Fruit fly (Drosophila melanogaster): ENCODE measurements around the gene NdufV3.
A peak's percentile ranks its signal among the peaks of the same experiment; 100 is the strongest.

The NdufV3 gene

dm6 chrX:11349780-11350179 lies at the start of gene NdufV3:
TSS of gene NdufV3 (plus strand) at chrX:11349998.
- TF ChIP-seq Snoo (tag; optimal IDR thresholded peaks at IDR 0.05) (no peak), rn (GFP tag; IDR thresholded peaks at IDR 0.05) (no peak), EcR (GFP tag; optimal IDR thresholded peaks at IDR 0.05) (no peak), CG12605 (GFP tag; IDR thresholded peaks at IDR 0.05) (no peak)

dm6 chrX:11302683-11303082 lies 47.1 kb upstream of the NdufV3 start, which contains the start of gene CG44422:
TSS of gene CG44422 (minus strand) at chrX:11302783.
- TF ChIP-seq rn (GFP tag; IDR thresholded peaks at IDR 0.05) (no peak), CG10348 (GFP tag; IDR thresholded peaks at IDR 0.05) (no peak), Pif1B (GFP tag; optimal IDR thresholded peaks at IDR 0.05) (no peak), D1 (tag; optimal IDR thresholded peaks at IDR 0.05) (no peak), CG12605 (GFP tag; IDR thresholded peaks at IDR 0.05) (no peak), CG4496 (GFP tag; IDR thresholded peaks at IDR 0.05) (no peak), EcR (GFP tag; optimal IDR thresholded peaks at IDR 0.05) (no peak), Ets98B (GFP tag; IDR thresholded peaks at IDR 0.05) (no peak), CG17806 (tag; optimal IDR thresholded peaks at IDR 0.05) (no peak), Pif1A (GFP tag; optimal IDR thresholded peaks at IDR 0.05) (no peak), Snoo (tag; optimal IDR thresholded peaks at IDR 0.05) (no peak), CG14655 (GFP tag; optimal IDR thresholded peaks at IDR 0.05) (no peak)

dm6 chrX:11311108-11311507 lies 38.7 kb upstream of the NdufV3 start, which contains the start of gene Ir10a:
TSS of gene Ir10a (minus strand) at chrX:11311208.
- no peak for TF ChIP-seq Pif1B (GFP tag; optimal IDR thresholded peaks at IDR 0.05)
- no peak for TF ChIP-seq CG9948 (tag; optimal IDR thresholded peaks at IDR 0.05)
- no peak for TF ChIP-seq rn (GFP tag; IDR thresholded peaks at IDR 0.05)
- no peak for TF ChIP-seq CG13204 (GFP tag; optimal IDR thresholded peaks at IDR 0.05)
- no peak for TF ChIP-seq CG32121 (GFP tag; IDR thresholded peaks at IDR 0.05)
- no peak for TF ChIP-seq CG17806 (tag; optimal IDR thresholded peaks at IDR 0.05)
- TF ChIP-seq CG8159 (tag; optimal IDR thresholded peaks at IDR 0.05), result no peak
- TF ChIP-seq Pif1A (GFP tag; optimal IDR thresholded peaks at IDR 0.05), result no peak

dm6 chrX:11319916-11320315 lies 29.9 kb upstream of the NdufV3 start:
- no peak for TF ChIP-seq CG8301 (tag; optimal IDR thresholded peaks at IDR 0.05)
- TF ChIP-seq CG10348 (GFP tag; IDR thresholded peaks at IDR 0.05), result no peak
- TF ChIP-seq rn (GFP tag; IDR thresholded peaks at IDR 0.05), result no peak

- TF ChIP-seq CG14655 (GFP tag; optimal IDR thresholded peaks at IDR 0.05) (no peak), rn (GFP tag; IDR thresholded peaks at IDR 0.05) (no peak), Ets98B (GFP tag; IDR thresholded peaks at IDR 0.05) (no peak), CG13204 (GFP tag; optimal IDR thresholded peaks at IDR 0.05) (no peak), Pif1A (GFP tag; optimal IDR thresholded peaks at IDR 0.05) (no peak), CG10348 (GFP tag; IDR thresholded peaks at IDR 0.05) (no peak), CG15710 (tag; optimal IDR thresholded peaks at IDR 0.05) (no peak), D1 (tag; optimal IDR thresholded peaks at IDR 0.05) (no peak), CG8301 (tag; optimal IDR thresholded peaks at IDR 0.05) (no peak), CG4496 (GFP tag; IDR thresholded peaks at IDR 0.05) (no peak), EcR (GFP tag; optimal IDR thresholded peaks at IDR 0.05) (no peak), CG12605 (GFP tag; IDR thresholded peaks at IDR 0.05) (no peak), fd96Ca (GFP tag; IDR thresholded peaks at IDR 0.05) (no peak)
Observed at dm6 chrX:11322257-11322656, 27.5 kb upstream of the NdufV3 start, which contains the start of gene sisA. TSS of gene sisA (minus strand) at chrX:11322357.

dm6 chrX:11322659-11323058 lies 27.1 kb upstream of the NdufV3 start:
- TF ChIP-seq EcR (GFP tag; optimal IDR thresholded peaks at IDR 0.05), result no peak
- no peak for TF ChIP-seq CG17806 (tag; optimal IDR thresholded peaks at IDR 0.05)
- no peak for TF ChIP-seq CG32121 (GFP tag; IDR thresholded peaks at IDR 0.05)
- no peak for TF ChIP-seq CG13204 (GFP tag; optimal IDR thresholded peaks at IDR 0.05)
- TF ChIP-seq gl (tag; optimal IDR thresholded peaks at IDR 0.05), result no peak

- TF ChIP-seq EcR (GFP tag; optimal IDR thresholded peaks at IDR 0.05), result peak; percentile 15
- TF ChIP-seq CG15710 (tag; optimal IDR thresholded peaks at IDR 0.05), result no peak
- no peak for TF ChIP-seq CG10348 (GFP tag; IDR thresholded peaks at IDR 0.05)
- TF ChIP-seq CG32121 (GFP tag; IDR thresholded peaks at IDR 0.05), result no peak
- no peak for TF ChIP-seq CG8301 (tag; optimal IDR thresholded peaks at IDR 0.05)
- no peak for TF ChIP-seq D1 (tag; optimal IDR thresholded peaks at IDR 0.05)
- peak; percentile 1 for TF ChIP-seq CG8159 (tag; optimal IDR thresholded peaks at IDR 0.05)
- TF ChIP-seq Ets98B (GFP tag; IDR thresholded peaks at IDR 0.05), result peak; percentile 39
- TF ChIP-seq CG14655 (GFP tag; optimal IDR thresholded peaks at IDR 0.05), result no peak
- 0 out of 3 replicates have a peak, but pooled peaks have one; percentile 22 for TF ChIP-seq fd96Ca (GFP tag; IDR thresholded peaks at IDR 0.05)
- TF ChIP-seq CG4496 (GFP tag; IDR thresholded peaks at IDR 0.05), result 0 out of 3 replicates have a peak, but pooled peaks have one; percentile 9
- no peak for TF ChIP-seq CG17806 (tag; optimal IDR thresholded peaks at IDR 0.05)
- no peak for TF ChIP-seq Pif1B (GFP tag; optimal IDR thresholded peaks at IDR 0.05)
Observed at dm6 chrX:11325175-11325768, 24.5 kb upstream of the NdufV3 start, which contains the start of gene Gapvd1. TSS of gene Gapvd1 (plus strand) at chrX:11325385.
